Worm (Caenorhabditis elegans): ENCODE results near the gene F13E9.19.

ce11 chrIV:10851136-10851535 is 48.1 kb upstream of the F13E9.19 start:
- TF ChIP-seq lin-13 (GFP tag; optimal IDR thresholded peaks at IDR 0.05) (no peak), ceh-16 (tag; optimal IDR thresholded peaks at IDR 0.05) (no peak), nhr-237 (tag; optimal IDR thresholded peaks at IDR 0.05) (no peak), ztf-11 (tag; optimal IDR thresholded peaks at IDR 0.05) (no peak), mdl-1 (tag; optimal IDR thresholded peaks at IDR 0.05) (no peak), ama-1 (optimal IDR thresholded peaks at IDR 0.05) (no peak), nhr-23 (tag; optimal IDR thresholded peaks at IDR 0.05) (no peak), nhr-11 (tag; optimal IDR thresholded peaks at IDR 0.05) (no peak), unc-55 (GFP tag; optimal IDR thresholded peaks at IDR 0.05) (no peak)
